Fruit fly (Drosophila melanogaster) whole organism, embryonic: ENCODE data around the gene Zasp66.

ENCODE experiments used
- ATbp ChIP-seq: fragments of 200-800 bp; sonication (Bioruptor generic); optimal IDR thresholded peaks from 2 replicates; lab custom pipeline; 2017; ENCODE audit warnings: missing biosample characterization, mild to moderate bottlenecking, missing genetic modification characterization, missing genetic modification reagents
- Atf3 ChIP-seq: fragments of 200-800 bp; sonication (Bioruptor generic); optimal IDR thresholded peaks from 3 replicates; lab custom pipeline; 2016; ENCODE audit warnings: missing biosample characterization, missing genetic modification characterization
- Awh ChIP-seq: fragments of 200-800 bp; sonication (Bioruptor generic); IDR thresholded peaks from 2 replicates; pipeline ENCODE4, ENCODE4 v1.3.6; 2022; ENCODE audit warnings: missing biosample characterization, missing genetic modification characterization
- BtbVII ChIP-seq: fragments of 200-800 bp; sonication (Bioruptor generic); optimal IDR thresholded peaks from 3 replicates; lab custom pipeline; 2017; ENCODE audit warnings: missing biosample characterization, mild to moderate bottlenecking, missing genetic modification characterization
- CG10979 ChIP-seq: fragments of 200-800 bp; sonication (Bioruptor generic); optimal IDR thresholded peaks from 2 replicates; lab custom pipeline; 2018; ENCODE audit warnings: missing biosample characterization, mild to moderate bottlenecking, missing genetic modification characterization, moderate library complexity
- CG11085 ChIP-seq: fragments of 200-800 bp; sonication (Bioruptor generic); IDR thresholded peaks from 2 replicates; pipeline ENCODE4 v1.3.6; 2022; ENCODE audit warnings: missing biosample characterization, missing genetic modification characterization
- CG13775 ChIP-seq: fragments of 200-800 bp; sonication (Bioruptor generic); optimal IDR thresholded peaks from 3 replicates; lab custom pipeline; 2017; ENCODE audit warnings: missing biosample characterization, mild to moderate bottlenecking, missing genetic modification characterization
- CG14050 ChIP-seq: fragments of 200-800 bp; sonication (Bioruptor generic); IDR thresholded peaks from 3 replicates; pipeline ENCODE4 v1.3.6; 2022; ENCODE audit warnings: missing biosample characterization, missing genetic modification characterization
- CG14710 ChIP-seq: fragments of 200-800 bp; sonication (Bioruptor generic); optimal IDR thresholded peaks from 3 replicates; lab custom pipeline; 2019; ENCODE audit warnings: missing biosample characterization, mild to moderate bottlenecking, missing genetic modification characterization, moderate library complexity
- CG15514 ChIP-seq: fragments of 200-800 bp; sonication (Bioruptor generic); optimal IDR thresholded peaks from 3 replicates; lab custom pipeline; 2017; ENCODE audit warnings: missing biosample characterization, missing genetic modification characterization, mild to moderate bottlenecking, moderate library complexity, missing genetic modification reagents
- CG16815 ChIP-seq: fragments of 200-800 bp; sonication (Bioruptor generic); optimal IDR thresholded peaks from 3 replicates; lab custom pipeline; 2017; ENCODE audit warnings: missing biosample characterization, mild to moderate bottlenecking, missing genetic modification characterization
- CG1792 ChIP-seq: fragments of 200-800 bp; sonication (Bioruptor generic); optimal IDR thresholded peaks from 2 replicates; lab custom pipeline; 2016; ENCODE audit warnings: missing biosample characterization, missing genetic modification characterization
- CG2889 ChIP-seq: fragments of 200-800 bp; sonication (Bioruptor generic); IDR thresholded peaks from 3 replicates; pipeline ENCODE4 v1.3.6; 2022; ENCODE audit warnings: missing biosample characterization, missing genetic modification characterization
- CG33557 ChIP-seq: fragments of 200-800 bp; sonication (Bioruptor generic); optimal IDR thresholded peaks from 2 replicates; lab custom pipeline; 2019; ENCODE audit warnings: missing biosample characterization, mild to moderate bottlenecking, missing genetic modification characterization, moderate library complexity
- CG34224 ChIP-seq: fragments of 200-800 bp; sonication (Bioruptor generic); IDR thresholded peaks from 3 replicates; pipeline ENCODE4 v1.3.6; 2022; ENCODE audit warnings: missing biosample characterization, missing genetic modification characterization; ENCODE audit not compliant: partially characterized antibody
- CG3838 ChIP-seq: fragments of 200-800 bp; sonication (Bioruptor generic); optimal IDR thresholded peaks from 3 replicates; lab custom pipeline; 2016; ENCODE audit warnings: missing biosample characterization, missing genetic modification characterization
- CG4404 ChIP-seq: fragments of 200-800 bp; sonication (Bioruptor generic); IDR thresholded peaks from 2 replicates; pipeline ENCODE4 v1.3.6; 2022; ENCODE audit warnings: missing biosample characterization, missing genetic modification characterization
- CG5180 ChIP-seq: fragments of 200-800 bp; sonication (Bioruptor generic); optimal IDR thresholded peaks from 3 replicates; lab custom pipeline; 2017; ENCODE audit warnings: missing biosample characterization, missing genetic modification characterization, mild to moderate bottlenecking, moderate library complexity, missing genetic modification reagents
- CG6272 ChIP-seq: fragments of 200-800 bp; sonication (Bioruptor generic); IDR thresholded peaks from 2 replicates; pipeline ENCODE4 v1.3.6; 2022; ENCODE audit warnings: missing biosample characterization, missing genetic modification characterization
- CG8924 ChIP-seq: fragments of 200-800 bp; optimal IDR thresholded peaks from 3 replicates; lab custom pipeline; 2019; ENCODE audit warnings: missing biosample characterization, mild to moderate bottlenecking, missing genetic modification characterization, moderate library complexity
- Dip2 ChIP-seq: fragments of 200-800 bp; sonication (Bioruptor generic); IDR thresholded peaks from 2 replicates; pipeline ENCODE4 v1.3.6; 2022; ENCODE audit warnings: missing biosample characterization, missing genetic modification characterization
- Fer1 ChIP-seq: fragments of 200-800 bp; sonication (Bioruptor generic); optimal IDR thresholded peaks from 2 replicates; lab custom pipeline; 2017; ENCODE audit warnings: missing biosample characterization, mild to moderate bottlenecking, missing genetic modification characterization
- Lpt ChIP-seq: fragments of >200 bp; optimal IDR thresholded peaks from 2 replicates; lab custom pipeline; 2018; ENCODE audit warnings: missing biosample characterization, missing genetic modification characterization
- Mrtf ChIP-seq: fragments of 200-800 bp; sonication (Bioruptor generic); IDR thresholded peaks from 3 replicates; pipeline ENCODE4 v1.3.6; 2022; ENCODE audit warnings: missing biosample characterization, missing genetic modification characterization
- Neu2 ChIP-seq: fragments of 200-800 bp; sonication (Bioruptor generic); optimal IDR thresholded peaks from 3 replicates; lab custom pipeline; 2016; ENCODE audit warnings: missing biosample characterization, missing genetic modification characterization, borderline replicate concordance
- Nf-YA ChIP-seq: fragments of 200-800 bp; sonication (Bioruptor generic); IDR thresholded peaks from 2 replicates; pipeline ENCODE4 v1.3.6; 2022; ENCODE audit warnings: missing biosample characterization, missing genetic modification characterization
- Pdp1 ChIP-seq, 2 experiments: fragments of 200-800 bp; sonication (Bioruptor generic); optimal IDR thresholded peaks; 3 replicates each; lab custom pipeline; 2016; ENCODE audit warnings: missing biosample characterization in 2 of 2, missing genetic modification characterization in 2 of 2, mild to moderate bottlenecking in 1 of 2, moderate library complexity in 1 of 2
- Poxn ChIP-seq: fragments of 200-800 bp; sonication (Bioruptor generic); IDR thresholded peaks from 2 replicates; pipeline ENCODE4 v1.3.6; 2022; ENCODE audit warnings: missing biosample characterization, missing genetic modification characterization
- Ravus ChIP-seq: fragments of 200-800 bp; sonication (Bioruptor generic); IDR thresholded peaks from 2 replicates; pipeline ENCODE4 v1.3.6; 2022; ENCODE audit warnings: missing biosample characterization, missing genetic modification characterization
- Sox102F ChIP-seq: fragments of 200-800 bp; sonication (Bioruptor generic); optimal IDR thresholded peaks from 2 replicates; lab custom pipeline; 2018; ENCODE audit warnings: missing biosample characterization, mild to moderate bottlenecking, missing genetic modification characterization, moderate library complexity
- Ssrp ChIP-seq: fragments of 200-800 bp; sonication (Bioruptor generic); optimal IDR thresholded peaks from 2 replicates; lab custom pipeline; 2018; ENCODE audit warnings: missing biosample characterization, mild to moderate bottlenecking, missing genetic modification characterization, moderate library complexity
- Stat92E ChIP-seq, 3 experiments: fragments of >200 bp in 2 of 3; fragments of 200-800 bp in 1 of 3; sonication (Bioruptor generic) in 1 of 3; optimal IDR thresholded peaks; 2 replicates each; lab custom pipeline; 2017 to 2019; ENCODE audit warnings: missing biosample characterization in 3 of 3, missing genetic modification characterization in 3 of 3, mild to moderate bottlenecking in 1 of 3, moderate library complexity in 1 of 3
- al ChIP-seq: fragments of 200-800 bp; sonication (Bioruptor generic); IDR thresholded peaks from 2 replicates; pipeline ENCODE4 v1.3.6; 2022; ENCODE audit warnings: missing biosample characterization, missing genetic modification characterization
- cg ChIP-seq: fragments of 200-800 bp; sonication (Bioruptor generic); optimal IDR thresholded peaks from 3 replicates; lab custom pipeline; 2019; ENCODE audit warnings: missing biosample characterization, mild to moderate bottlenecking, missing genetic modification characterization, moderate library complexity
- crol ChIP-seq: fragments of 200-800 bp; sonication (Bioruptor generic); IDR thresholded peaks from 2 replicates; pipeline ENCODE4 v1.3.6; 2022; ENCODE audit warnings: missing biosample characterization, missing genetic modification characterization
- crp ChIP-seq, 2 experiments: fragments of 200-800 bp; sonication (Bioruptor generic); optimal IDR thresholded peaks; 2 replicates in 1 of 2; 3 replicates in 1 of 2; lab custom pipeline; 2017; ENCODE audit warnings: missing biosample characterization in 2 of 2, missing genetic modification characterization in 2 of 2, mild to moderate bottlenecking in 1 of 2, moderate library complexity in 1 of 2
- ems ChIP-seq: fragments of 200-800 bp; sonication (Bioruptor generic); optimal IDR thresholded peaks from 3 replicates; lab custom pipeline; 2016; ENCODE audit warnings: missing biosample characterization, missing genetic modification characterization
- inv ChIP-seq: fragments of 200-800 bp; sonication (Bioruptor generic); IDR thresholded peaks from 2 replicates; pipeline ENCODE4 v1.3.6; 2022; ENCODE audit warnings: missing biosample characterization, missing genetic modification characterization; ENCODE audit not compliant: partially characterized antibody
- lab ChIP-seq: fragments of 200-800 bp; sonication (Bioruptor generic); optimal IDR thresholded peaks from 3 replicates; lab custom pipeline; 2017; ENCODE audit warnings: missing biosample characterization, missing genetic modification characterization, mild to moderate bottlenecking, moderate library complexity, missing genetic modification reagents
- lilli ChIP-seq: fragments of 200-800 bp; sonication (Bioruptor generic); optimal IDR thresholded peaks from 3 replicates; lab custom pipeline; 2016; ENCODE audit warnings: missing biosample characterization, missing genetic modification characterization
- mld ChIP-seq: fragments of 200-800 bp; sonication (Bioruptor generic); IDR thresholded peaks from 3 replicates; pipeline ENCODE4 v1.3.6; 2022; ENCODE audit warnings: missing biosample characterization, missing genetic modification characterization; ENCODE audit not compliant: partially characterized antibody
- pb ChIP-seq: fragments of 200-800 bp; sonication (Bioruptor generic); optimal IDR thresholded peaks from 3 replicates; lab custom pipeline; 2016; ENCODE audit warnings: missing biosample characterization, missing genetic modification characterization
- rib ChIP-seq: fragments of 200-800 bp; sonication (Bioruptor generic); IDR thresholded peaks from 2 replicates; pipeline ENCODE4 v1.3.6; 2022; ENCODE audit warnings: missing biosample characterization, missing genetic modification characterization
- sens ChIP-seq: fragments of 200-800 bp; sonication (Bioruptor generic); peaks from one replicate; lab custom pipeline; 2016; ENCODE audit warnings: missing biosample characterization, missing genetic modification characterization
- shn ChIP-seq: fragments of 200-800 bp; sonication (Bioruptor generic); optimal IDR thresholded peaks from 3 replicates; lab custom pipeline; 2016; ENCODE audit warnings: missing biosample characterization, missing genetic modification characterization
- sisA ChIP-seq: fragments of 200-800 bp; sonication (Bioruptor generic); IDR thresholded peaks from 2 replicates; pipeline ENCODE4 v1.3.6; 2022; ENCODE audit warnings: missing biosample characterization, missing genetic modification characterization
- trh ChIP-seq: fragments of 200-800 bp; sonication (Bioruptor generic); optimal IDR thresholded peaks from 2 replicates; lab custom pipeline; 2016; ENCODE audit warnings: missing biosample characterization, missing genetic modification characterization
- unpg ChIP-seq: fragments of 200-800 bp; sonication (Bioruptor generic); optimal IDR thresholded peaks from 3 replicates; lab custom pipeline; 2018; ENCODE audit warnings: missing biosample characterization, mild to moderate bottlenecking, missing genetic modification characterization, moderate library complexity

The Zasp66 gene

dm6 chr3L:8575844-8576842 lies 48.0 kb upstream of the Zasp66 start, which contains the start of the genes CG6638 and CG43078 (continued):
- TF ChIP-seq cg (GFP tag; lab: Kevin White, UChicago), result no peak
- TF ChIP-seq CG11085 (GFP tag; lab: Robert Waterston, UW), result no peak
- no peak for TF ChIP-seq Neu2 (GFP tag; lab: Kevin White, UChicago)
- peak in 1 of 2 experiments; percentile 82 for TF ChIP-seq crp (GFP tag; optimal IDR thresholded peaks at IDR 0.05; lab: Kevin White, UChicago)
- no peak for TF ChIP-seq ATbp (GFP tag; lab: Kevin White, UChicago)
- TF ChIP-seq Stat92E (GFP tag; optimal IDR thresholded peaks at IDR 0.05; lab: Kevin White, UChicago), result no peak
- TF ChIP-seq CG14710 (tag; lab: Kevin White, UChicago), result peak; percentile 33
- no peak for TF ChIP-seq CG34224 (GFP tag; lab: Robert Waterston, UW)
- TF ChIP-seq lab (GFP tag; lab: Kevin White, UChicago), result no peak
- TF ChIP-seq sens (GFP tag; lab: Kevin White, UChicago), result peak; percentile 60
- peak; percentile 38 for TF ChIP-seq lilli (GFP tag; lab: Kevin White, UChicago)
- no peak for TF ChIP-seq unpg (GFP tag; lab: Kevin White, UChicago)
- TF ChIP-seq CG6272 (GFP tag; lab: Robert Waterston, UW), result no peak
- no peak for TF ChIP-seq Dip2 (GFP tag; lab: Robert Waterston, UW)
- TF ChIP-seq al (GFP tag; lab: Robert Waterston, UW), result no peak
- TF ChIP-seq Sox102F (GFP tag; lab: Kevin White, UChicago), result no peak
- no peak for TF ChIP-seq Mrtf (GFP tag; lab: Robert Waterston, UW)
- TF ChIP-seq CG5180 (GFP tag; lab: Kevin White, UChicago), result no peak
- no peak for TF ChIP-seq crol (GFP tag; lab: Robert Waterston, UW)
- no peak for TF ChIP-seq Awh (GFP tag; lab: Robert Waterston, UW)
- TF ChIP-seq CG8924, result no peak
- no peak for TF ChIP-seq rib (GFP tag; lab: Robert Waterston, UW)
- TF ChIP-seq mld (GFP tag; lab: Robert Waterston, UW), result no peak
- TF ChIP-seq inv, result no peak
- TF ChIP-seq CG15514 (GFP tag; lab: Kevin White, UChicago), result no peak
- no peak for TF ChIP-seq CG1792
- TF ChIP-seq Ravus, result no peak
- TF ChIP-seq CG13775, result no peak
- TF ChIP-seq Fer1 (GFP tag; lab: Kevin White, UChicago), result no peak
- TF ChIP-seq CG2889, result no peak
- TF ChIP-seq CG33557 (GFP tag; lab: Kevin White, UChicago), result no peak
- no peak for TF ChIP-seq CG4404 (GFP tag; lab: Robert Waterston, UW)
- TF ChIP-seq CG14050, result no peak
- TF ChIP-seq Lpt (GFP tag; lab: Kevin White, UChicago), result no peak
- TF ChIP-seq BtbVII (GFP tag; lab: Kevin White, UChicago), result no peak
- no peak for TF ChIP-seq sisA (GFP tag; lab: Robert Waterston, UW)
- TF ChIP-seq pb (GFP tag; lab: Kevin White, UChicago), result no peak
- peak in 1 of 2 experiments; percentile 92 for TF ChIP-seq Pdp1 (GFP tag; optimal IDR thresholded peaks at IDR 0.05; lab: Kevin White, UChicago)
- TF ChIP-seq Nf-YA, result no peak
- TF ChIP-seq CG16815 (GFP tag; lab: Kevin White, UChicago), result no peak
- no peak for TF ChIP-seq ems
- TF ChIP-seq Atf3 (GFP tag; lab: Kevin White, UChicago), result no peak
- TF ChIP-seq trh (GFP tag; lab: Kevin White, UChicago), result no peak
- no peak for TF ChIP-seq CG10979 (tag; lab: Kevin White, UChicago)
- no peak for TF ChIP-seq Ssrp (tag; lab: Kevin White, UChicago)
- no peak for TF ChIP-seq Poxn (GFP tag; lab: Robert Waterston, UW)
- no peak for TF ChIP-seq CG3838 (GFP tag; lab: Kevin White, UChicago)
- TF ChIP-seq shn (GFP tag; lab: Kevin White, UChicago), result no peak
